Fruit fly (Drosophila melanogaster) whole organism, embryonic: ENCODE measurements around the gene hiro.

Experiments
- B-H2 ChIP-seq: fragments of 200-800 bp; sonication (Bioruptor generic); optimal IDR thresholded peaks from 2 replicates; lab custom pipeline; 2018; ENCODE audit warnings: missing biosample characterization, mild to moderate bottlenecking, missing genetic modification characterization
- CG11560 ChIP-seq: fragments of 200-800 bp; sonication (Bioruptor generic); IDR thresholded peaks from 3 replicates; pipeline ENCODE4 v1.3.6; 2022; ENCODE audit warnings: missing biosample characterization, missing genetic modification characterization
- CG12769 ChIP-seq: fragments of 200-800 bp; sonication (Bioruptor generic); optimal IDR thresholded peaks from 2 replicates; lab custom pipeline; 2019; ENCODE audit warnings: missing biosample characterization, mild to moderate bottlenecking, missing genetic modification characterization, moderate library complexity
- CG13296 ChIP-seq: fragments of 200-800 bp; sonication (Bioruptor generic); optimal IDR thresholded peaks from 3 replicates; lab custom pipeline; 2018; ENCODE audit warnings: missing biosample characterization, mild to moderate bottlenecking, missing genetic modification characterization
- CG13775 ChIP-seq: fragments of 200-800 bp; sonication (Bioruptor generic); optimal IDR thresholded peaks from 3 replicates; lab custom pipeline; 2017; ENCODE audit warnings: missing biosample characterization, mild to moderate bottlenecking, missing genetic modification characterization
- CG15514 ChIP-seq: fragments of 200-800 bp; sonication (Bioruptor generic); optimal IDR thresholded peaks from 3 replicates; lab custom pipeline; 2017; ENCODE audit warnings: missing biosample characterization, missing genetic modification characterization, mild to moderate bottlenecking, moderate library complexity, missing genetic modification reagents
- CG17568 ChIP-seq: fragments of 200-800 bp; sonication (Bioruptor generic); optimal IDR thresholded peaks from 2 replicates; lab custom pipeline; 2018; ENCODE audit warnings: missing biosample characterization, mild to moderate bottlenecking, missing genetic modification characterization, moderate library complexity
- CG18476 ChIP-seq: fragments of 200-800 bp; sonication (Bioruptor generic); optimal IDR thresholded peaks from 2 replicates; lab custom pipeline; 2016; ENCODE audit warnings: missing biosample characterization, mild to moderate bottlenecking, missing genetic modification characterization
- CG2712 ChIP-seq: fragments of 200-800 bp; optimal IDR thresholded peaks from 3 replicates; lab custom pipeline; 2019; ENCODE audit warnings: missing biosample characterization, mild to moderate bottlenecking, missing genetic modification characterization, moderate library complexity
- CG31441 ChIP-seq: fragments of 200-800 bp; sonication (Bioruptor generic); IDR thresholded peaks from 2 replicates; pipeline ENCODE4 v1.3.6; 2022; ENCODE audit warnings: missing biosample characterization, missing genetic modification characterization
- CG33557 ChIP-seq: fragments of 200-800 bp; sonication (Bioruptor generic); optimal IDR thresholded peaks from 2 replicates; lab custom pipeline; 2019; ENCODE audit warnings: missing biosample characterization, mild to moderate bottlenecking, missing genetic modification characterization, moderate library complexity
- CG4854 ChIP-seq: fragments of 200-800 bp; sonication (Bioruptor generic); optimal IDR thresholded peaks from 2 replicates; lab custom pipeline; 2016; ENCODE audit warnings: missing biosample characterization, missing genetic modification characterization, inconsistent platforms
- CG7556 ChIP-seq: fragments of 200-800 bp; sonication (Bioruptor generic); optimal IDR thresholded peaks from 2 replicates; lab custom pipeline; 2017; ENCODE audit warnings: missing biosample characterization, mild to moderate bottlenecking, missing genetic modification characterization
- CG8281 ChIP-seq: fragments of 200-800 bp; sonication (Bioruptor generic); optimal IDR thresholded peaks from 2 replicates; lab custom pipeline; 2018; ENCODE audit warnings: missing biosample characterization, mild to moderate bottlenecking, missing genetic modification characterization, moderate library complexity
- CG9727 ChIP-seq: fragments of 200-800 bp; sonication (Bioruptor generic); optimal IDR thresholded peaks from 3 replicates; lab custom pipeline; 2017; ENCODE audit warnings: missing biosample characterization, mild to moderate bottlenecking, missing genetic modification characterization
- CG9817 ChIP-seq: fragments of 200-800 bp; sonication (Bioruptor generic); optimal IDR thresholded peaks from 2 replicates; lab custom pipeline; 2018; ENCODE audit warnings: missing biosample characterization, mild to moderate bottlenecking, missing genetic modification characterization, moderate library complexity
- Dbx ChIP-seq: fragments of 200-800 bp; sonication (Bioruptor generic); IDR thresholded peaks from 3 replicates; pipeline ENCODE4 v1.3.6; 2022; ENCODE audit warnings: missing biosample characterization, missing genetic modification characterization
- Dip3 ChIP-seq: fragments of 200-800 bp; sonication (Bioruptor generic); optimal IDR thresholded peaks from 3 replicates; lab custom pipeline; 2016; ENCODE audit warnings: missing biosample characterization, missing genetic modification characterization
- Drgx ChIP-seq: fragments of 200-800 bp; sonication (Bioruptor generic); IDR thresholded peaks from 2 replicates; pipeline ENCODE4 v1.3.6; 2022; ENCODE audit warnings: missing biosample characterization, missing genetic modification characterization
- E2f1 ChIP-seq: fragments of 200-800 bp; sonication (Bioruptor generic); IDR thresholded peaks from 2 replicates; pipeline ENCODE4 v1.3.6; 2022; ENCODE audit warnings: missing biosample characterization, missing genetic modification characterization
- Fer3 ChIP-seq: fragments of 200-800 bp; sonication (Bioruptor generic); optimal IDR thresholded peaks from 2 replicates; lab custom pipeline; 2018; ENCODE audit warnings: missing biosample characterization, mild to moderate bottlenecking, missing genetic modification characterization, moderate library complexity
- H15 ChIP-seq: fragments of 200-800 bp; sonication (Bioruptor generic); IDR thresholded peaks from 3 replicates; pipeline ENCODE4 v1.3.6; 2022; ENCODE audit warnings: missing biosample characterization, missing genetic modification characterization
- Hmr ChIP-seq: fragments of 200-800 bp; sonication (Bioruptor generic); optimal IDR thresholded peaks from 3 replicates; lab custom pipeline; 2017; ENCODE audit warnings: mild to moderate bottlenecking, missing biosample characterization, missing genetic modification reagents, missing genetic modification characterization
- Jarid2 ChIP-seq: fragments of 200-800 bp; sonication (Bioruptor generic); optimal IDR thresholded peaks from 3 replicates; lab custom pipeline; 2017; ENCODE audit warnings: mild to moderate bottlenecking, missing biosample characterization, missing genetic modification reagents, missing genetic modification characterization
- NFAT ChIP-seq: fragments of 200-800 bp; sonication (Bioruptor generic); IDR thresholded peaks from 2 replicates; pipeline ENCODE4 v1.3.6; 2022; ENCODE audit warnings: missing biosample characterization, missing genetic modification characterization
- Opbp ChIP-seq: fragments of 200-800 bp; sonication (Bioruptor generic); IDR thresholded peaks from 3 replicates; pipeline ENCODE4 v1.3.6; 2022; ENCODE audit warnings: missing biosample characterization, missing genetic modification characterization; ENCODE audit not compliant: partially characterized antibody
- Six4 ChIP-seq: fragments of 200-800 bp; sonication (Bioruptor generic); optimal IDR thresholded peaks from 2 replicates; lab custom pipeline; 2016; ENCODE audit warnings: missing biosample characterization, missing genetic modification characterization
- Trl ChIP-seq, 3 experiments: fragments of >200 bp in 2 of 3; fragments of 200-800 bp in 1 of 3; sonication (Bioruptor generic) in 1 of 3; optimal IDR thresholded peaks; 2 replicates in 1 of 3; 3 replicates in 2 of 3; lab custom pipeline; 2016 to 2017; ENCODE audit warnings: missing biosample characterization in 1 of 3, missing genetic modification characterization in 1 of 3
- ac ChIP-seq: fragments of 200-800 bp; sonication (Bioruptor generic); optimal IDR thresholded peaks from 3 replicates; lab custom pipeline; 2017; ENCODE audit warnings: missing biosample characterization, mild to moderate bottlenecking, missing genetic modification characterization
- ase ChIP-seq: fragments of 200-800 bp; sonication (Bioruptor generic); IDR thresholded peaks from 3 replicates; pipeline ENCODE4 v1.3.6; 2022; ENCODE audit warnings: missing biosample characterization, missing genetic modification characterization
- cad ChIP-seq: fragments of >200 bp; optimal IDR thresholded peaks from 2 replicates; lab custom pipeline; 2017; ENCODE audit warnings: missing biosample characterization, missing genetic modification characterization
- ci ChIP-seq: fragments of 200-800 bp; sonication (Bioruptor generic); IDR thresholded peaks from 3 replicates; pipeline ENCODE4 v1.3.6; 2022; ENCODE audit warnings: missing biosample characterization, missing genetic modification characterization
- crol ChIP-seq: fragments of 200-800 bp; sonication (Bioruptor generic); IDR thresholded peaks from 2 replicates; pipeline ENCODE4 v1.3.6; 2022; ENCODE audit warnings: missing biosample characterization, missing genetic modification characterization
- emc ChIP-seq: fragments of 200-800 bp; sonication (Bioruptor generic); optimal IDR thresholded peaks from 2 replicates; lab custom pipeline; 2016; ENCODE audit warnings: missing biosample characterization, missing genetic modification characterization
- fu2 ChIP-seq: fragments of 200-800 bp; sonication (Bioruptor generic); optimal IDR thresholded peaks from 2 replicates; lab custom pipeline; 2016; ENCODE audit warnings: missing biosample characterization, missing genetic modification characterization
- grau ChIP-seq: fragments of 200-800 bp; optimal IDR thresholded peaks from 3 replicates; lab custom pipeline; 2019; ENCODE audit warnings: missing biosample characterization, mild to moderate bottlenecking, missing genetic modification characterization, moderate library complexity
- lbe ChIP-seq: fragments of 200-800 bp; sonication (Bioruptor generic); optimal IDR thresholded peaks from 2 replicates; lab custom pipeline; 2016; ENCODE audit warnings: missing biosample characterization, mild to moderate bottlenecking, missing genetic modification characterization
- lilli ChIP-seq: fragments of 200-800 bp; sonication (Bioruptor generic); optimal IDR thresholded peaks from 3 replicates; lab custom pipeline; 2016; ENCODE audit warnings: missing biosample characterization, missing genetic modification characterization
- phol ChIP-seq: fragments of 200-800 bp; sonication (Bioruptor generic); optimal IDR thresholded peaks from 3 replicates; lab custom pipeline; 2018; ENCODE audit warnings: missing biosample characterization, mild to moderate bottlenecking, missing genetic modification characterization, moderate library complexity
- ranshi ChIP-seq: fragments of 200-800 bp; sonication (Bioruptor generic); IDR thresholded peaks from 2 replicates; pipeline ENCODE4 v1.3.6; 2022; ENCODE audit warnings: missing biosample characterization, missing genetic modification characterization
- sd ChIP-seq: fragments of 200-800 bp; sonication (Bioruptor generic); optimal IDR thresholded peaks from 3 replicates; lab custom pipeline; 2018; ENCODE audit warnings: missing biosample characterization, mild to moderate bottlenecking, missing genetic modification characterization, moderate library complexity
- slou ChIP-seq: fragments of 200-800 bp; sonication (Bioruptor generic); optimal IDR thresholded peaks from 3 replicates; lab custom pipeline; 2016; ENCODE audit warnings: missing biosample characterization, missing genetic modification characterization
- sug ChIP-seq: fragments of 200-800 bp; optimal IDR thresholded peaks from 2 replicates; lab custom pipeline; 2019; ENCODE audit warnings: missing biosample characterization, mild to moderate bottlenecking, missing genetic modification characterization, moderate library complexity
- tgo ChIP-seq: fragments of 200-800 bp; sonication (Bioruptor generic); IDR thresholded peaks from 3 replicates; pipeline ENCODE4 v1.3.6; 2022; ENCODE audit warnings: missing biosample characterization, missing genetic modification characterization
- usp ChIP-seq: fragments of >200 bp; optimal IDR thresholded peaks from 2 replicates; lab custom pipeline; 2017; ENCODE audit warnings: missing biosample characterization, missing genetic modification characterization
- vfl ChIP-seq: fragments of 200-800 bp; sonication (Bioruptor generic); optimal IDR thresholded peaks from 2 replicates; lab custom pipeline; 2016; ENCODE audit warnings: missing biosample characterization, missing genetic modification characterization
- vvl ChIP-seq: fragments of 200-800 bp; sonication (Bioruptor generic); IDR thresholded peaks from 2 replicates; pipeline ENCODE4 v1.3.6; 2022; ENCODE audit warnings: missing biosample characterization, missing genetic modification characterization
- yki ChIP-seq: fragments of >200 bp; optimal IDR thresholded peaks from 3 replicates; lab custom pipeline; 2018
- zfh1 ChIP-seq: fragments of 200-800 bp; sonication (Bioruptor generic); IDR thresholded peaks from 3 replicates; pipeline ENCODE4 v1.3.6; 2022; ENCODE audit warnings: missing biosample characterization, missing genetic modification characterization

The hiro gene

dm6 chr3L:704661-705543 lies 17.1 kb upstream of the hiro start (continued):
- TF ChIP-seq ase (GFP tag; lab: Robert Waterston, UW) (peak; percentile 61; the same call in 1 of the 3 replicates), Hmr (GFP tag; lab: Kevin White, UChicago) (peak; percentile 35), CG2712 (tag; lab: Kevin White, UChicago) (peak; percentile 10), CG13296 (no peak), CG7556 (GFP tag; lab: Kevin White, UChicago) (peak; percentile 11), CG33557 (GFP tag; lab: Kevin White, UChicago) (no peak), vvl (GFP tag; lab: Robert Waterston, UW) (peak; percentile 64; the same call in 1 of the 2 replicates), sd (tag; lab: Kevin White, UChicago) (no peak), Dbx (GFP tag; lab: Robert Waterston, UW) (no peak), B-H2 (GFP tag; lab: Kevin White, UChicago) (no peak), NFAT (GFP tag; lab: Robert Waterston, UW) (no peak), CG9817 (tag; lab: Kevin White, UChicago) (no peak), H15 (0 out of 3 replicates have a peak, but pooled peaks have one; percentile 34), E2f1 (GFP tag; lab: Robert Waterston, UW) (0 out of 2 replicates have a peak, but pooled peaks have one; percentile 31), Opbp (no peak), CG18476 (no peak), ranshi (GFP tag; lab: Robert Waterston, UW) (peak; percentile 49; the same call in 1 of the 2 replicates), vfl (GFP tag; lab: Kevin White, UChicago) (no peak), CG31441 (peak; percentile 45; the same call in 1 of the 2 replicates), lbe (GFP tag; lab: Kevin White, UChicago) (no peak), cad (no peak), tgo (GFP tag; lab: Robert Waterston, UW) (peak; percentile 50; the same call in 2 of the 3 replicates), CG11560 (tag; lab: Robert Waterston, UW) (0 out of 3 replicates have a peak, but pooled peaks have one; percentile 43), ci (GFP tag; lab: Robert Waterston, UW) (peak; percentile 59; the same call in 2 of the 3 replicates), Trl (optimal IDR thresholded peaks at IDR 0.05; lab: Kevin White, UChicago) (no peak), Trl (GFP tag; optimal IDR thresholded peaks at IDR 0.05; lab: Kevin White, UChicago) (no peak), ac (no peak), CG4854 (no peak), Fer3 (tag; lab: Kevin White, UChicago) (peak; percentile 12), yki (lab: Kevin White, UChicago) (no peak), emc (GFP tag; lab: Kevin White, UChicago) (no peak), Six4 (GFP tag; lab: Kevin White, UChicago) (peak; percentile 10), CG8281 (no peak), crol (GFP tag; lab: Robert Waterston, UW) (0 out of 2 replicates have a peak, but pooled peaks have one; percentile 6), slou (no peak), CG15514 (GFP tag; lab: Kevin White, UChicago) (peak; percentile 5), CG13775 (no peak), Drgx (peak; percentile 48), Dip3 (no peak), CG17568 (GFP tag; lab: Kevin White, UChicago) (no peak), sug (tag; lab: Kevin White, UChicago) (no peak), CG9727 (GFP tag; lab: Kevin White, UChicago) (peak; percentile 30), usp (no peak), lilli (GFP tag; lab: Kevin White, UChicago) (no peak), phol (tag; lab: Kevin White, UChicago) (peak; percentile 37), fu2 (GFP tag; lab: Kevin White, UChicago) (no peak), grau (peak; percentile 10), Jarid2 (GFP tag; lab: Kevin White, UChicago) (no peak), CG12769 (tag; lab: Kevin White, UChicago) (peak; percentile 40), zfh1 (GFP tag; lab: Robert Waterston, UW) (peak; percentile 46; the same call in 2 of the 3 replicates)
